Fruit fly (Drosophila melanogaster) whole organism, embryonic: ENCODE results near the gene CG14537.

Source experiments
- CG10431 ChIP-seq: fragments of 200-800 bp; sonication (Bioruptor generic); optimal IDR thresholded peaks from 3 replicates; lab custom pipeline; 2018; ENCODE audit warnings: missing biosample characterization, mild to moderate bottlenecking, missing genetic modification characterization
- CG10654 ChIP-seq: fragments of 200-800 bp; sonication (Bioruptor generic); optimal IDR thresholded peaks from 2 replicates; lab custom pipeline; 2016; ENCODE audit warnings: missing biosample characterization, missing genetic modification characterization
- CG13123 ChIP-seq: fragments of 200-800 bp; sonication (Bioruptor generic); optimal IDR thresholded peaks from 2 replicates; lab custom pipeline; 2016; ENCODE audit warnings: missing biosample characterization, missing genetic modification characterization
- CG15011 ChIP-seq: fragments of 200-800 bp; sonication (Bioruptor generic); optimal IDR thresholded peaks from 3 replicates; lab custom pipeline; 2018; ENCODE audit warnings: missing biosample characterization, mild to moderate bottlenecking, missing genetic modification characterization
- CG15269 ChIP-seq: fragments of 200-800 bp; sonication (Bioruptor generic); optimal IDR thresholded peaks from 2 replicates; lab custom pipeline; 2018; ENCODE audit warnings: missing biosample characterization, mild to moderate bottlenecking, missing genetic modification characterization, moderate library complexity
- CG1603 ChIP-seq: fragments of 200-800 bp; sonication (Bioruptor generic); optimal IDR thresholded peaks from 2 replicates; lab custom pipeline; 2019; ENCODE audit warnings: missing biosample characterization, mild to moderate bottlenecking, missing genetic modification characterization, moderate library complexity
- CG17361 ChIP-seq: fragments of 200-800 bp; sonication (Bioruptor generic); IDR thresholded peaks from 3 replicates; pipeline ENCODE4 v1.3.6; 2022; ENCODE audit warnings: missing biosample characterization, missing genetic modification characterization
- CG1832 ChIP-seq: fragments of 200-800 bp; sonication (Bioruptor generic); optimal IDR thresholded peaks from 2 replicates; lab custom pipeline; 2017; ENCODE audit warnings: missing biosample characterization, mild to moderate bottlenecking, missing genetic modification characterization, inconsistent platforms
- CG30020 ChIP-seq: fragments of 200-800 bp; optimal IDR thresholded peaks from 2 replicates; lab custom pipeline; 2019; ENCODE audit warnings: missing biosample characterization, mild to moderate bottlenecking, missing genetic modification characterization, moderate library complexity
- CG32532 ChIP-seq: fragments of 200-800 bp; sonication (Bioruptor generic); IDR thresholded peaks from 2 replicates; pipeline ENCODE4 v1.3.6; 2022; ENCODE audit warnings: missing biosample characterization, missing genetic modification characterization
- CG32772 ChIP-seq: fragments of 200-800 bp; sonication (Bioruptor generic); IDR thresholded peaks from 2 replicates; pipeline ENCODE4 v1.3.6; 2022; ENCODE audit warnings: missing biosample characterization, missing genetic modification characterization
- CG3847 ChIP-seq: fragments of 200-800 bp; sonication (Bioruptor generic); IDR thresholded peaks from 2 replicates; pipeline ENCODE4 v1.3.6; 2022; ENCODE audit warnings: missing biosample characterization, missing genetic modification characterization
- CG4707 ChIP-seq: fragments of 200-800 bp; sonication (Bioruptor generic); optimal IDR thresholded peaks from 2 replicates; lab custom pipeline; 2018; ENCODE audit warnings: missing biosample characterization, mild to moderate bottlenecking, missing genetic modification characterization, moderate library complexity
- CG6175 ChIP-seq: fragments of 200-800 bp; sonication (Bioruptor generic); IDR thresholded peaks from 3 replicates; pipeline ENCODE4 v1.3.6; 2022; ENCODE audit warnings: missing biosample characterization, missing genetic modification characterization
- CG6765 ChIP-seq: fragments of 200-800 bp; sonication (Bioruptor generic); optimal IDR thresholded peaks from 3 replicates; lab custom pipeline; 2017; ENCODE audit warnings: missing biosample characterization, mild to moderate bottlenecking, missing genetic modification characterization
- CG8359 ChIP-seq: fragments of 200-800 bp; sonication (Bioruptor generic); optimal IDR thresholded peaks from 2 replicates; lab custom pipeline; 2017; ENCODE audit warnings: missing biosample characterization, mild to moderate bottlenecking, missing genetic modification characterization, borderline replicate concordance
- CG8944 ChIP-seq: fragments of 200-800 bp; sonication (Bioruptor generic); optimal IDR thresholded peaks from 3 replicates; lab custom pipeline; 2016; ENCODE audit warnings: missing biosample characterization, missing genetic modification characterization
- CG9797 ChIP-seq: fragments of 200-800 bp; sonication (Bioruptor generic); optimal IDR thresholded peaks from 3 replicates; lab custom pipeline; 2018; ENCODE audit warnings: missing biosample characterization, mild to moderate bottlenecking, missing genetic modification characterization
- CHES-1-like ChIP-seq: fragments of 200-800 bp; sonication (Bioruptor generic); optimal IDR thresholded peaks from 2 replicates; lab custom pipeline; 2016; ENCODE audit warnings: missing biosample characterization, missing genetic modification characterization
- Dek ChIP-seq: fragments of 200-800 bp; sonication (Bioruptor generic); optimal IDR thresholded peaks from 3 replicates; lab custom pipeline; 2019; ENCODE audit warnings: missing biosample characterization, mild to moderate bottlenecking, missing genetic modification characterization, moderate library complexity
- E2f2 ChIP-seq: fragments of 200-800 bp; sonication (Bioruptor generic); IDR thresholded peaks from 2 replicates; pipeline ENCODE4 v1.3.6; 2022; ENCODE audit warnings: missing biosample characterization, missing genetic modification characterization
- Fer2 ChIP-seq: fragments of 200-800 bp; sonication (Bioruptor generic); optimal IDR thresholded peaks from 2 replicates; lab custom pipeline; 2018; ENCODE audit warnings: missing biosample characterization, mild to moderate bottlenecking, missing genetic modification characterization, moderate library complexity
- H2.0 ChIP-seq: fragments of 200-800 bp; sonication (Bioruptor generic); IDR thresholded peaks from 2 replicates; pipeline ENCODE4 v1.3.6; 2022; ENCODE audit warnings: missing biosample characterization, missing genetic modification characterization
- Hey ChIP-seq: fragments of 200-800 bp; sonication (Bioruptor generic); optimal IDR thresholded peaks from 3 replicates; lab custom pipeline; 2018; ENCODE audit warnings: missing biosample characterization, mild to moderate bottlenecking, missing genetic modification characterization
- HmgZ ChIP-seq: fragments of 200-800 bp; sonication (Bioruptor generic); optimal IDR thresholded peaks from 2 replicates; lab custom pipeline; 2018; ENCODE audit warnings: missing biosample characterization, mild to moderate bottlenecking, missing genetic modification characterization
- Hsf ChIP-seq: fragments of 200-800 bp; sonication (Bioruptor generic); optimal IDR thresholded peaks from 3 replicates; lab custom pipeline; 2016; ENCODE audit warnings: missing biosample characterization, missing genetic modification characterization
- Lhr ChIP-seq: fragments of 200-800 bp; sonication (Bioruptor generic); optimal IDR thresholded peaks from 3 replicates; lab custom pipeline; 2017; ENCODE audit warnings: mild to moderate bottlenecking, missing biosample characterization, missing genetic modification reagents, missing genetic modification characterization
- Myb ChIP-seq: fragments of 200-800 bp; sonication (Bioruptor generic); optimal IDR thresholded peaks from 2 replicates; lab custom pipeline; 2016; ENCODE audit warnings: missing biosample characterization, missing genetic modification characterization
- NfI ChIP-seq: fragments of 200-800 bp; sonication (Bioruptor generic); optimal IDR thresholded peaks from 3 replicates; lab custom pipeline; 2018; ENCODE audit warnings: missing biosample characterization, mild to moderate bottlenecking, missing genetic modification characterization, moderate library complexity
- Rx ChIP-seq: fragments of 200-800 bp; sonication (Bioruptor generic); IDR thresholded peaks from 2 replicates; pipeline ENCODE4 v1.3.6; 2022; ENCODE audit warnings: missing biosample characterization, missing genetic modification characterization
- amos ChIP-seq: fragments of 200-800 bp; sonication (Bioruptor generic); IDR thresholded peaks from 2 replicates; pipeline ENCODE4 v1.3.6; 2022; ENCODE audit warnings: missing biosample characterization, missing genetic modification characterization; ENCODE audit not compliant: partially characterized antibody
- bowl ChIP-seq: fragments of 200-800 bp; sonication (Bioruptor generic); IDR thresholded peaks from 2 replicates; pipeline ENCODE4 v1.3.6; 2022; ENCODE audit warnings: missing biosample characterization, missing genetic modification characterization
- bsh ChIP-seq, 2 experiments: fragments of 200-800 bp; sonication (Bioruptor generic); optimal IDR thresholded peaks; 2 replicates each; lab custom pipeline; 2017 to 2018; ENCODE audit warnings: mild to moderate bottlenecking in 2 of 2, missing biosample characterization in 2 of 2, missing genetic modification characterization in 2 of 2, moderate library complexity in 1 of 2
- cg ChIP-seq: fragments of 200-800 bp; sonication (Bioruptor generic); optimal IDR thresholded peaks from 3 replicates; lab custom pipeline; 2019; ENCODE audit warnings: missing biosample characterization, mild to moderate bottlenecking, missing genetic modification characterization, moderate library complexity
- danr ChIP-seq: fragments of 200-800 bp; sonication (Bioruptor generic); IDR thresholded peaks from 2 replicates; pipeline ENCODE4 v1.3.6; 2022; ENCODE audit warnings: missing biosample characterization, missing genetic modification characterization
- dimm ChIP-seq: fragments of 200-800 bp; sonication (Bioruptor generic); IDR thresholded peaks from 2 replicates; pipeline ENCODE4 v1.3.6; 2022; ENCODE audit warnings: missing biosample characterization, missing genetic modification characterization
- esg ChIP-seq: fragments of 200-800 bp; sonication (Bioruptor generic); conservative IDR thresholded peaks from 2 replicates; pipeline ENCODE4 v1.3.6; 2022; ENCODE audit warnings: missing biosample characterization, missing genetic modification characterization
- ewg ChIP-seq: fragments of 200-800 bp; sonication (Bioruptor generic); optimal IDR thresholded peaks from 3 replicates; lab custom pipeline; 2017; ENCODE audit warnings: mild to moderate bottlenecking, missing biosample characterization, missing genetic modification reagents, missing genetic modification characterization
- fru ChIP-seq: fragments of >200 bp; optimal IDR thresholded peaks from 2 replicates; lab custom pipeline; 2017
- ham ChIP-seq: fragments of 200-800 bp; sonication (Bioruptor generic); IDR thresholded peaks from 2 replicates; pipeline ENCODE4 v1.3.6; 2022; ENCODE audit warnings: missing biosample characterization, missing genetic modification characterization
- hb ChIP-seq: fragments of 200-800 bp; sonication (Bioruptor generic); IDR thresholded peaks from 3 replicates; pipeline ENCODE4 v1.3.6; 2022; ENCODE audit warnings: missing biosample characterization, missing genetic modification characterization; ENCODE audit not compliant: partially characterized antibody
- jing ChIP-seq: fragments of 200-800 bp; sonication (Bioruptor generic); optimal IDR thresholded peaks from 2 replicates; lab custom pipeline; 2018; ENCODE audit warnings: missing biosample characterization, mild to moderate bottlenecking, missing genetic modification characterization
- jumu ChIP-seq: fragments of 200-800 bp; sonication (Bioruptor generic); optimal IDR thresholded peaks from 3 replicates; lab custom pipeline; 2016; ENCODE audit warnings: missing biosample characterization, missing genetic modification characterization
- nom ChIP-seq: fragments of 200-800 bp; sonication (Bioruptor generic); optimal IDR thresholded peaks from 2 replicates; lab custom pipeline; 2017; ENCODE audit warnings: missing biosample characterization, missing genetic modification characterization, mild to moderate bottlenecking, moderate library complexity, missing genetic modification reagents
- onecut ChIP-seq: fragments of 200-800 bp; sonication (Bioruptor generic); IDR thresholded peaks from 2 replicates; pipeline ENCODE4 v1.3.6; 2022; ENCODE audit warnings: missing biosample characterization, missing genetic modification characterization
- phol ChIP-seq: fragments of 200-800 bp; sonication (Bioruptor generic); optimal IDR thresholded peaks from 3 replicates; lab custom pipeline; 2018; ENCODE audit warnings: missing biosample characterization, mild to moderate bottlenecking, missing genetic modification characterization, moderate library complexity
- pzg ChIP-seq: fragments of 200-800 bp; sonication (Bioruptor generic); optimal IDR thresholded peaks from 3 replicates; lab custom pipeline; 2018; ENCODE audit warnings: missing biosample characterization, mild to moderate bottlenecking, missing genetic modification characterization, moderate library complexity
- scrt ChIP-seq: fragments of 200-800 bp; sonication (Bioruptor generic); optimal IDR thresholded peaks from 2 replicates; lab custom pipeline; 2018; ENCODE audit warnings: missing biosample characterization, mild to moderate bottlenecking, missing genetic modification characterization, moderate library complexity
- sens ChIP-seq: fragments of 200-800 bp; sonication (Bioruptor generic); peaks from one replicate; lab custom pipeline; 2016; ENCODE audit warnings: missing biosample characterization, missing genetic modification characterization
- sna ChIP-seq: fragments of 200-800 bp; sonication (Bioruptor generic); IDR thresholded peaks from 2 replicates; pipeline ENCODE4 v1.3.6; 2022; ENCODE audit warnings: missing biosample characterization, missing genetic modification characterization; ENCODE audit not compliant: partially characterized antibody
- sqz ChIP-seq: fragments of 200-800 bp; sonication (Bioruptor generic); optimal IDR thresholded peaks from 3 replicates; lab custom pipeline; 2018; ENCODE audit warnings: missing biosample characterization, mild to moderate bottlenecking, missing genetic modification characterization
- wdn ChIP-seq: fragments of 200-800 bp; sonication (Bioruptor generic); IDR thresholded peaks from 2 replicates; pipeline ENCODE4 v1.3.6; 2022; ENCODE audit warnings: missing biosample characterization, missing genetic modification characterization

Gene CG14537

DNA sequence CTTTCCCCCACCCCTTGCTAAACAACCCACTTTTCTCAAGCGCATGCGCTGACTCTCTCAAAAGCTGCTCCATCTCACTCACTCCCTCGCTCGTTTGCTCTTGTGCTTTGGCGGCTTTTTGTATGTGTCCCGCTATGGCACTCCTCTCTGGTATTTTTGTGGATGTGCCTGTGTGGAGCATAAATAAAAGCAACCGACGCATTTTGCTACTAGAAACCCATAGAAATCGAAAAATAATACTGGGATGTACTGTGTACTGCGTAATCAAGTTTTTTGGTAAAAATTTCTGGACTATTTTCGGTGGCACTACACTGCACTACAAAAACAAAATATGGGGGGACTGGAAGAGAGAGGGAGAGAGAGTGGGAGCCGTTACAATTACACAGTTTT lies 30.6 kb upstream of the CG14537 start (continued):
- no peak for TF ChIP-seq CG10431 (GFP tag; lab: Kevin White, UChicago)
- no peak for TF ChIP-seq ham (GFP tag; lab: Robert Waterston, UW)
- TF ChIP-seq CG8359 (GFP tag; lab: Kevin White, UChicago), result no peak
- no peak for TF ChIP-seq CG10654 (GFP tag; lab: Kevin White, UChicago)
- no peak for TF ChIP-seq sna (GFP tag; lab: Robert Waterston, UW)
- TF ChIP-seq CG1603 (tag; lab: Kevin White, UChicago), result no peak
- no peak for TF ChIP-seq CG6175 (GFP tag; lab: Robert Waterston, UW)
- TF ChIP-seq dimm (GFP tag; lab: Robert Waterston, UW), result no peak
- peak; percentile 92 for TF ChIP-seq cg
- TF ChIP-seq CG8944 (GFP tag; lab: Kevin White, UChicago), result no peak
- TF ChIP-seq CHES-1-like (GFP tag; lab: Kevin White, UChicago), result no peak
- TF ChIP-seq fru (lab: Kevin White, UChicago), result no peak
- no peak for TF ChIP-seq CG30020 (tag; lab: Kevin White, UChicago)
- TF ChIP-seq CG6765 (GFP tag; lab: Kevin White, UChicago), result no peak
- no peak for TF ChIP-seq Fer2 (tag; lab: Kevin White, UChicago)
- TF ChIP-seq bowl, result no peak
- peak; percentile 69 for TF ChIP-seq HmgZ (tag; lab: Kevin White, UChicago)
- no peak for TF ChIP-seq Dek (tag; lab: Kevin White, UChicago)
- no peak for TF ChIP-seq Lhr
- no peak for TF ChIP-seq CG15269 (tag; lab: Kevin White, UChicago)
- TF ChIP-seq E2f2 (GFP tag; lab: Robert Waterston, UW), result no peak
- no peak for TF ChIP-seq scrt (GFP tag; lab: Kevin White, UChicago)
- TF ChIP-seq jumu (GFP tag; lab: Kevin White, UChicago), result no peak
- TF ChIP-seq CG15011 (GFP tag; lab: Kevin White, UChicago), result no peak
- TF ChIP-seq pzg (GFP tag; lab: Kevin White, UChicago), result peak; percentile 48
- TF ChIP-seq sens (GFP tag; lab: Kevin White, UChicago), result peak; percentile 91
- TF ChIP-seq Hey (tag; lab: Kevin White, UChicago), result no peak
- TF ChIP-seq jing (GFP tag; lab: Kevin White, UChicago), result no peak
- TF ChIP-seq amos (GFP tag; lab: Robert Waterston, UW), result no peak; the same call in 1 of the 2 replicates
- no peak for TF ChIP-seq Hsf (GFP tag; lab: Kevin White, UChicago)
- TF ChIP-seq esg, result no peak
- TF ChIP-seq H2.0, result no peak
- TF ChIP-seq ewg (GFP tag; lab: Kevin White, UChicago), result peak; percentile 97
- peak; percentile 39 for TF ChIP-seq Myb (GFP tag; lab: Kevin White, UChicago)
- no peak for TF ChIP-seq sqz
- no peak for TF ChIP-seq CG13123 (GFP tag; lab: Kevin White, UChicago)
- TF ChIP-seq Rx (GFP tag; lab: Robert Waterston, UW), result no peak
- TF ChIP-seq onecut (GFP tag; lab: Robert Waterston, UW), result peak; percentile 26; the same call in 1 of the 2 replicates
- TF ChIP-seq NfI (GFP tag; lab: Kevin White, UChicago), result no peak
- TF ChIP-seq nom (GFP tag; lab: Kevin White, UChicago), result peak; percentile 56
- TF ChIP-seq CG4707 (GFP tag; lab: Kevin White, UChicago), result peak; percentile 34
- TF ChIP-seq bsh (GFP tag; optimal IDR thresholded peaks at IDR 0.05; lab: Kevin White, UChicago), result no peak
- TF ChIP-seq CG3847, result no peak
- TF ChIP-seq CG9797 (GFP tag; lab: Kevin White, UChicago), result peak; percentile 23
- TF ChIP-seq phol (tag; lab: Kevin White, UChicago), result no peak
- no peak for TF ChIP-seq wdn (GFP tag; lab: Robert Waterston, UW)
- TF ChIP-seq CG17361 (GFP tag; lab: Robert Waterston, UW), result no peak
- no peak for TF ChIP-seq hb
- TF ChIP-seq danr (GFP tag; lab: Robert Waterston, UW), result no peak
- TF ChIP-seq CG1832, result peak; percentile 74
- TF ChIP-seq CG32772 (GFP tag; lab: Robert Waterston, UW), result no peak
- TF ChIP-seq CG32532, result peak; percentile 55; the same call in 1 of the 2 replicates
